Fruit fly (Drosophila melanogaster) whole organism: ENCODE measurements around the gene Papss.

Experiments
- CG8478 ChIP-seq: fragments of >200 bp; optimal IDR thresholded peaks from 2 replicates; lab custom pipeline; 2018; ENCODE audit warnings: inconsistent platforms
- Dll ChIP-seq: fragments of >200 bp; optimal IDR thresholded peaks from 2 replicates; lab custom pipeline; 2017
- EcR ChIP-seq, 2 experiments: fragments of >200 bp; optimal IDR thresholded peaks; 2 replicates each; lab custom pipeline; 2017; ENCODE audit warnings: missing biosample characterization in 2 of 2, missing genetic modification characterization in 2 of 2, missing genetic modification reagents in 2 of 2
- pan ChIP-seq: fragments of >200 bp; optimal IDR thresholded peaks from 2 replicates; lab custom pipeline; 2017
- psq ChIP-seq: fragments of >200 bp; optimal IDR thresholded peaks from 2 replicates; lab custom pipeline; 2017
- usp ChIP-seq: fragments of >200 bp; optimal IDR thresholded peaks from 2 replicates; lab custom pipeline; 2017; ENCODE audit warnings: missing biosample characterization, missing genetic modification characterization, mixed read lengths

Papss gene

dm6 chr3L:19845047-19845906 is at the start of gene Papss:
Gene Papss (plus strand): TSS chr3L:19845293.
- TF ChIP-seq pan (lab: Kevin White, UChicago) (no peak), Dll (lab: Kevin White, UChicago) (no peak), EcR (GFP tag; optimal IDR thresholded peaks at IDR 0.05; lab: Kevin White, UChicago) (no peak), psq (lab: Kevin White, UChicago) (no peak), usp (GFP tag; lab: Kevin White, UChicago) (no peak), CG8478 (no peak)

dm6 chr3L:19798978-19799377 is 46.1 kb upstream of the Papss start, which contains the start of gene Ir76a:
Gene Ir76a (plus strand): TSS chr3L:19799278.
- no peak for TF ChIP-seq Dll (lab: Kevin White, UChicago)
- TF ChIP-seq EcR (GFP tag; optimal IDR thresholded peaks at IDR 0.05; lab: Kevin White, UChicago) = no peak
- no peak for TF ChIP-seq usp (GFP tag; lab: Kevin White, UChicago)
- TF ChIP-seq CG8478 = no peak
- TF ChIP-seq pan (lab: Kevin White, UChicago) = no peak
- TF ChIP-seq psq (lab: Kevin White, UChicago) = no peak

dm6 chr3L:19801105-19801504 is 44.0 kb upstream of the Papss start, which contains the start of gene CG14102:
Gene CG14102 (minus strand): TSS chr3L:19801291.
- no peak for TF ChIP-seq psq (lab: Kevin White, UChicago)
- no peak for TF ChIP-seq EcR (GFP tag; optimal IDR thresholded peaks at IDR 0.05; lab: Kevin White, UChicago)
- TF ChIP-seq usp (GFP tag; lab: Kevin White, UChicago) = no peak
- TF ChIP-seq Dll (lab: Kevin White, UChicago) = no peak
- no peak for TF ChIP-seq CG8478
- TF ChIP-seq pan (lab: Kevin White, UChicago) = no peak

dm6 chr3L:19804908-19805307 is 40.2 kb upstream of the Papss start, which contains the start of the genes TORIP and Ccdc58:
Gene TORIP (minus strand): TSS chr3L:19805080.
Gene Ccdc58 (plus strand): TSS chr3L:19805181.
- TF ChIP-seq CG8478 (no peak), EcR (GFP tag; optimal IDR thresholded peaks at IDR 0.05; lab: Kevin White, UChicago) (no peak), usp (GFP tag; lab: Kevin White, UChicago) (no peak), pan (lab: Kevin White, UChicago) (no peak), Dll (lab: Kevin White, UChicago) (no peak), psq (lab: Kevin White, UChicago) (no peak)

- TF ChIP-seq EcR (GFP tag; optimal IDR thresholded peaks at IDR 0.05; lab: Kevin White, UChicago) (no peak), CG8478 (no peak)
Measured at dm6 chr3L:19805895-19806294, 39.2 kb upstream of the Papss start, which contains the start of gene CG34116. Gene CG34116 (minus strand): TSS chr3L:19806036.

- TF ChIP-seq pan (lab: Kevin White, UChicago) (no peak), psq (lab: Kevin White, UChicago) (no peak), Dll (lab: Kevin White, UChicago) (no peak), EcR (GFP tag; optimal IDR thresholded peaks at IDR 0.05; lab: Kevin White, UChicago) (no peak)
Measured at dm6 chr3L:19807103-19807502, 38.0 kb upstream of the Papss start, which contains the start of the genes CG14104 and Kap-alpha1. Gene CG14104 (minus strand): TSS chr3L:19807199. Gene Kap-alpha1 (plus strand): TSS chr3L:19807232.

dm6 chr3L:19807521-19807920 is 37.6 kb upstream of the Papss start:
- TF ChIP-seq pan (lab: Kevin White, UChicago) (no peak), psq (lab: Kevin White, UChicago) (no peak), usp (GFP tag; lab: Kevin White, UChicago) (no peak), Dll (lab: Kevin White, UChicago) (no peak), EcR (GFP tag; optimal IDR thresholded peaks at IDR 0.05; lab: Kevin White, UChicago) (no peak), CG8478 (no peak)

- TF ChIP-seq Dll (lab: Kevin White, UChicago) (no peak), usp (GFP tag; lab: Kevin White, UChicago) (no peak), psq (lab: Kevin White, UChicago) (no peak), pan (lab: Kevin White, UChicago) (no peak), CG8478 (no peak), EcR (GFP tag; optimal IDR thresholded peaks at IDR 0.05; lab: Kevin White, UChicago) (no peak)
Measured at dm6 chr3L:19812491-19812890, 32.6 kb upstream of the Papss start.

dm6 chr3L:19813075-19813903 is 31.8 kb upstream of the Papss start, which contains the start of gene Cyp305a1:
Gene Cyp305a1 (minus strand): TSS chr3L:19813339.
- TF ChIP-seq usp (GFP tag; lab: Kevin White, UChicago) (no peak), EcR (GFP tag; optimal IDR thresholded peaks at IDR 0.05; lab: Kevin White, UChicago) (no peak), psq (lab: Kevin White, UChicago) (no peak), Dll (lab: Kevin White, UChicago) (no peak), pan (lab: Kevin White, UChicago) (no peak), CG8478 (no peak)

dm6 chr3L:19815472-19816150 is 29.5 kb upstream of the Papss start, which contains the start of gene cyc:
Gene cyc (minus strand): TSS chr3L:19815938.
- TF ChIP-seq CG8478 (peak; percentile 33), EcR (GFP tag; optimal IDR thresholded peaks at IDR 0.05; lab: Kevin White, UChicago) (no peak)
